Worm (Caenorhabditis elegans) whole organism, L3 larva: ENCODE results near the gene atf-2.

Experiments
- ama-1 ChIP-seq: fragments of 150-350 bp; optimal IDR thresholded peaks from 2 replicates; lab custom pipeline; 2018
- fkh-10 ChIP-seq: sonication (generic microtip); optimal IDR thresholded peaks from 2 replicates; lab custom pipeline; 2017; ENCODE audit warnings: missing biosample characterization, missing genetic modification reagents, missing genetic modification characterization
- jun-1 ChIP-seq: fragments of 150-350 bp; optimal IDR thresholded peaks from 2 replicates; lab custom pipeline; 2014; ENCODE audit warnings: missing biosample characterization, missing genetic modification reagents, missing genetic modification characterization
- lin-15B ChIP-seq: fragments of 150-350 bp; optimal IDR thresholded peaks from 2 replicates; lab custom pipeline; 2014; ENCODE audit warnings: missing biosample characterization, missing genetic modification characterization
- nhr-76 ChIP-seq: fragments of 150-350 bp; sonication (generic microtip); optimal IDR thresholded peaks from 5 replicates; lab custom pipeline; 2014; ENCODE audit warnings: missing biosample characterization, missing genetic modification characterization
- nhr-77 ChIP-seq: fragments of 150-350 bp; optimal IDR thresholded peaks from 2 replicates; lab custom pipeline; 2014; ENCODE audit warnings: missing biosample characterization, missing genetic modification characterization
- snpc-4 ChIP-seq: fragments of 150-350 bp; optimal IDR thresholded peaks from 2 replicates; lab custom pipeline; 2014; ENCODE audit warnings: missing biosample characterization, missing genetic modification characterization
- unc-62 ChIP-seq: fragments of 150-350 bp; sonication (generic microtip); optimal IDR thresholded peaks from 4 replicates; lab custom pipeline; 2014; ENCODE audit warnings: missing biosample characterization, missing genetic modification reagents, missing genetic modification characterization
- zag-1 ChIP-seq: fragments of 150-350 bp; optimal IDR thresholded peaks from 2 replicates; lab custom pipeline; 2014; ENCODE audit warnings: missing biosample characterization, missing genetic modification characterization
- ztf-11 ChIP-seq: fragments of 150-350 bp; optimal IDR thresholded peaks from 2 replicates; lab custom pipeline; 2014; ENCODE audit warnings: missing biosample characterization, missing genetic modification characterization

- no peak for TF ChIP-seq zag-1 (tag; lab: Kevin White, UChicago)
- TF ChIP-seq jun-1 (tag; lab: Kevin White, UChicago), result no peak
- TF ChIP-seq ztf-11, result no peak
- no peak for TF ChIP-seq fkh-10 (GFP tag; lab: Kevin White, UChicago)
- TF ChIP-seq unc-62 (GFP tag; lab: Kevin White, UChicago), result no peak
- TF ChIP-seq nhr-76, result no peak
- TF ChIP-seq lin-15B (tag; lab: Kevin White, UChicago), result no peak
- TF ChIP-seq ama-1, result no peak
- TF ChIP-seq nhr-77 (tag; lab: Kevin White, UChicago), result no peak
- TF ChIP-seq snpc-4, result no peak
Measured at ce11 chrII:8763367-8763766, 11.6 kb downstream of the atf-2 start.
